Fruit fly (Drosophila melanogaster) whole organism: ENCODE results near the gene Gr98d.

Experiments
- CG8478 ChIP-seq: fragments of >200 bp; optimal IDR thresholded peaks from 2 replicates; lab custom pipeline; 2018; ENCODE audit warnings: inconsistent platforms
- Dll ChIP-seq: fragments of >200 bp; optimal IDR thresholded peaks from 2 replicates; lab custom pipeline; 2017
- EcR ChIP-seq, 2 experiments: fragments of >200 bp; optimal IDR thresholded peaks; 2 replicates each; lab custom pipeline; 2017; ENCODE audit warnings: missing biosample characterization in 2 of 2, missing genetic modification characterization in 2 of 2, missing genetic modification reagents in 2 of 2
- pan ChIP-seq: fragments of >200 bp; optimal IDR thresholded peaks from 2 replicates; lab custom pipeline; 2017
- psq ChIP-seq: fragments of >200 bp; optimal IDR thresholded peaks from 2 replicates; lab custom pipeline; 2017
- usp ChIP-seq: fragments of >200 bp; optimal IDR thresholded peaks from 2 replicates; lab custom pipeline; 2017; ENCODE audit warnings: missing biosample characterization, missing genetic modification characterization, mixed read lengths

Gene Gr98d

dm6 chr3R:27545752-27546151 is at the start of gene Gr98d:
TSS of gene Gr98d (plus strand) at chr3R:27546052.
- TF ChIP-seq usp (no peak), EcR (GFP tag; optimal IDR thresholded peaks at IDR 0.05; lab: Kevin White, UChicago) (no peak), psq (lab: Kevin White, UChicago) (no peak), Dll (lab: Kevin White, UChicago) (no peak), CG8478 (no peak), pan (lab: Kevin White, UChicago) (no peak)

- TF ChIP-seq pan (lab: Kevin White, UChicago), result no peak
Measured at dm6 chr3R:27497616-27498015, 48.2 kb upstream of the Gr98d start.

dm6 chr3R:27501938-27502337 is 43.9 kb upstream of the Gr98d start, which contains the start of gene CG43139:
TSS of gene CG43139 (minus strand) at chr3R:27502025.
- no peak for TF ChIP-seq pan (lab: Kevin White, UChicago)
- TF ChIP-seq Dll (lab: Kevin White, UChicago), result no peak
- TF ChIP-seq psq (lab: Kevin White, UChicago), result no peak
- TF ChIP-seq usp, result no peak
- TF ChIP-seq CG8478, result no peak
- no peak for TF ChIP-seq EcR (GFP tag; optimal IDR thresholded peaks at IDR 0.05; lab: Kevin White, UChicago)

dm6 chr3R:27502856-27503255 is 43.0 kb upstream of the Gr98d start, which contains the start of gene CG5402:
TSS of gene CG5402 (minus strand) at chr3R:27502956.
- TF ChIP-seq Dll (lab: Kevin White, UChicago), result no peak

dm6 chr3R:27517157-27517556 is 28.7 kb upstream of the Gr98d start, which contains the start of gene CG13972:
TSS of gene CG13972 (minus strand) at chr3R:27517257.
- TF ChIP-seq usp, result no peak
- no peak for TF ChIP-seq Dll (lab: Kevin White, UChicago)
- no peak for TF ChIP-seq psq (lab: Kevin White, UChicago)
- no peak for TF ChIP-seq CG8478
- TF ChIP-seq EcR (GFP tag; optimal IDR thresholded peaks at IDR 0.05; lab: Kevin White, UChicago), result no peak
- no peak for TF ChIP-seq pan (lab: Kevin White, UChicago)

dm6 chr3R:27519879-27520278 is 26.0 kb upstream of the Gr98d start:
- no peak for TF ChIP-seq pan (lab: Kevin White, UChicago)
- no peak for TF ChIP-seq Dll (lab: Kevin White, UChicago)
- no peak for TF ChIP-seq psq (lab: Kevin White, UChicago)
- TF ChIP-seq EcR (GFP tag; optimal IDR thresholded peaks at IDR 0.05; lab: Kevin White, UChicago), result no peak
- no peak for TF ChIP-seq CG8478
- no peak for TF ChIP-seq usp

dm6 chr3R:27520415-27520916 is 25.4 kb upstream of the Gr98d start, which contains the start of gene CG12885:
TSS of gene CG12885 (plus strand) at chr3R:27520866.
- TF ChIP-seq psq (lab: Kevin White, UChicago) (no peak), Dll (lab: Kevin White, UChicago) (no peak), usp (no peak), pan (lab: Kevin White, UChicago) (no peak), CG8478 (no peak), EcR (GFP tag; optimal IDR thresholded peaks at IDR 0.05; lab: Kevin White, UChicago) (no peak)

dm6 chr3R:27533225-27533624 is 12.6 kb upstream of the Gr98d start:
- TF ChIP-seq psq (lab: Kevin White, UChicago) (no peak), EcR (GFP tag; optimal IDR thresholded peaks at IDR 0.05; lab: Kevin White, UChicago) (no peak), CG8478 (no peak), Dll (lab: Kevin White, UChicago) (no peak), pan (lab: Kevin White, UChicago) (no peak), usp (no peak)

- TF ChIP-seq Dll (lab: Kevin White, UChicago), result no peak
- no peak for TF ChIP-seq usp
- TF ChIP-seq EcR (GFP tag; optimal IDR thresholded peaks at IDR 0.05; lab: Kevin White, UChicago), result no peak
- TF ChIP-seq psq (lab: Kevin White, UChicago), result no peak
- no peak for TF ChIP-seq CG8478
- TF ChIP-seq pan (lab: Kevin White, UChicago), result no peak
Measured at dm6 chr3R:27542197-27542596, 3.7 kb upstream of the Gr98d start, which contains the start of gene Gr98b. TSS of gene Gr98b (plus strand) at chr3R:27542497.

- TF ChIP-seq pan (lab: Kevin White, UChicago) (no peak), EcR (GFP tag; optimal IDR thresholded peaks at IDR 0.05; lab: Kevin White, UChicago) (no peak), usp (no peak), psq (lab: Kevin White, UChicago) (no peak), CG8478 (no peak), Dll (lab: Kevin White, UChicago) (no peak)
Measured at dm6 chr3R:27544143-27544542, 1.7 kb upstream of the Gr98d start, which contains the start of gene Gr98c. TSS of gene Gr98c (plus strand) at chr3R:27544443.

dm6 chr3R:27547378-27547949 is 1.6 kb downstream of the Gr98d start:
- TF ChIP-seq CG8478 (no peak), usp (no peak), EcR (GFP tag; optimal IDR thresholded peaks at IDR 0.05; lab: Kevin White, UChicago) (no peak), Dll (lab: Kevin White, UChicago) (no peak), pan (lab: Kevin White, UChicago) (no peak), psq (lab: Kevin White, UChicago) (no peak)

dm6 chr3R:27552710-27553109 is 6.9 kb downstream of the Gr98d start:
- TF ChIP-seq EcR (GFP tag; optimal IDR thresholded peaks at IDR 0.05; lab: Kevin White, UChicago) (no peak), pan (lab: Kevin White, UChicago) (no peak), CG8478 (no peak), Dll (lab: Kevin White, UChicago) (no peak), psq (lab: Kevin White, UChicago) (no peak), usp (no peak)

- TF ChIP-seq EcR (GFP tag; optimal IDR thresholded peaks at IDR 0.05; lab: Kevin White, UChicago), result no peak
Measured at dm6 chr3R:27553379-27553778, 7.5 kb downstream of the Gr98d start.
